Worm (Caenorhabditis elegans): ENCODE measurements around the gene C30A5.10.

The C30A5.10 gene

ce11 chrIII:8158140-8158786, 51.4 kb downstream of the C30A5.10 start, which contains the start of gene atg-13 (continued):
- TF ChIP-seq lin-38 (GFP tag; IDR thresholded peaks at IDR 0.05) (no peak), ceh-20 (GFP tag; IDR thresholded peaks at IDR 0.05) (no peak), snpc-4 (tag; optimal IDR thresholded peaks at IDR 0.05) (no peak), unc-130 (GFP tag; optimal IDR thresholded peaks at IDR 0.05) (no peak)

- peak; percentile 35 for TF ChIP-seq hlh-30 (tag; optimal IDR thresholded peaks at IDR 0.05; ENCODE audit: insufficient read depth)
- no peak for TF ChIP-seq zfp-3 (GFP tag; conservative IDR thresholded peaks at IDR 0.05)
- TF ChIP-seq ceh-44 (GFP tag; IDR thresholded peaks at IDR 0.05) = no peak
- TF ChIP-seq nhr-6 (tag; optimal IDR thresholded peaks at IDR 0.05) = no peak
- no peak for TF ChIP-seq F44E2.7 (GFP tag; IDR thresholded peaks at IDR 0.05)
- no peak for TF ChIP-seq nhr-102 (tag; optimal IDR thresholded peaks at IDR 0.05)
- peak in 1 of 2 experiments; percentile 20 for TF ChIP-seq lsy-2 (tag; optimal IDR thresholded peaks at IDR 0.05)
- no peak for TF ChIP-seq lin-15B (tag; optimal IDR thresholded peaks at IDR 0.05)
- TF ChIP-seq madf-9 (GFP tag; conservative IDR thresholded peaks at IDR 0.05) = no peak
- no peak for TF ChIP-seq ama-1 (optimal IDR thresholded peaks at IDR 0.05)
- no peak for TF ChIP-seq madf-5 (GFP tag; IDR thresholded peaks at IDR 0.05)
- peak in 1 of 2 experiments; percentile 42 for TF ChIP-seq unc-62 (GFP tag; optimal IDR thresholded peaks at IDR 0.05 in 1 of 2)
- no peak for TF ChIP-seq unc-62 (tag; optimal IDR thresholded peaks at IDR 0.05)
- TF ChIP-seq mep-1 (tag; optimal IDR thresholded peaks at IDR 0.05) = peak; percentile 8
- TF ChIP-seq tag-97 (GFP tag; IDR thresholded peaks at IDR 0.05) = no peak
- no peak for TF ChIP-seq spr-3 (GFP tag; optimal IDR thresholded peaks at IDR 0.05)
- no peak for TF ChIP-seq daf-12 (tag; optimal IDR thresholded peaks at IDR 0.05)
- no peak for TF ChIP-seq arid-1 (GFP tag; conservative IDR thresholded peaks at IDR 0.05)
- no peak for TF ChIP-seq cey-2 (tag; optimal IDR thresholded peaks at IDR 0.05; ENCODE audit: borderline replicate concordance, insufficient read depth)
- TF ChIP-seq spr-1 (tag; optimal IDR thresholded peaks at IDR 0.05) = no peak
These were observed 54.5 kb downstream of the C30A5.10 start, which contains the start of gene D2007.1 for ce11 chrIII:8155166-8155565. Gene D2007.1 (plus strand): TSS chrIII:8155466.

Data from whole organism, L4 larva.